Fruit fly (Drosophila melanogaster): ENCODE measurements around the gene Ppn.
A peak's percentile ranks its signal among the peaks of the same experiment; 100 is the strongest.

Gene Ppn

DNA sequence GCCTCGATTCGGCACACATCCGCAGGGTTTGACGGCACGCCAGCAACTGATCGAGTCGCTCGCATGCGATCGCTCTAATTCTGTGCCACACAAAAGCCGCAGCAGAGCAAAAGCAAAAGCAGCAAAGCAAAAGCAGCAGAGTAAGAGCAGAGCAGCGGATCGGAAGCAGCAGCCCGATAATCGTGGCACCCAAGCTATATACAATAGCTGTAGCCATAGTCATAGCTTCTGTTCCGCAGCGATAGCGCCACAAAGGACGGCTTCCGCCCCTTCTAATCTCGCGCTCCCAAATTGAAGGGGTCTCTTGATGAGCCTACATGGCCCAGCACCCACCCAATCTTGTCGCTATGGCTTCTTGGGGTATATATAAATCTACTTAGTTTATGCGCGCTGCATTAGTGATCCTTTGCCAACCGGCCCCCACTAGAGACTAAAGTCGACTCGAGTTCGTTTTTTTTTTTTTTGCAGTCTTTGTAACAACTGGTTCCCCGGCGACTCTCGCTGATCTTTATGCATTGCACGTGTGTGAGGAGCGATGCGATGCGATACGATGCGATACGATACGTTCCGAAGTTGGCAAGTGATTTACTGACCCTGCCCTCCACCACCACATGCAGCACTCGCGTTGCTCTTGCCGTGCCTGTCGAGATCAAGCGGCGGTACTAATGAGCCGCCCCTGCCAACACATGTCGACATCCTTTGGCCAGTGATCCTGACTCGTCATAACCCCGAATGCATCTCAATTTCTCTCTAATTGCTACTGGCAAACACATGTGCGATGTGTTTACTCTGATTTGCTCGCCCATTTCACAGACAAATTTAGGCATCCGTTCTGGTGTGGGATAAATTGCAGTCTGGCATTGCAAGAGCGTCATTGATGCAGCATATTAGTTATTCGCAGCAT is at the start of gene Ppn:
TSS of gene Ppn (minus strand) at position 51 of the 904 bp plus-strand sequence.
- TF ChIP-seq dsx (GFP tag; optimal IDR thresholded peaks at IDR 0.05; ENCODE audit: poor library complexity, severe bottlenecking) (peak; percentile 52), CG1621 (tag; optimal IDR thresholded peaks at IDR 0.05) (peak; percentile 5), Smox (GFP tag; optimal IDR thresholded peaks at IDR 0.05) (no peak), ss (GFP tag; optimal IDR thresholded peaks at IDR 0.05) (peak; percentile 31 to 38), eg (GFP tag; IDR thresholded peaks at IDR 0.05) (0 out of 3 replicates have a peak, but pooled peaks have one; percentile 5), CG9139 (GFP tag; optimal IDR thresholded peaks at IDR 0.05) (peak; percentile 12), Lpt (GFP tag; optimal IDR thresholded peaks at IDR 0.05) (no peak), CG6808 (GFP tag; optimal IDR thresholded peaks at IDR 0.05) (peak; percentile 22), Sox102F (GFP tag; optimal IDR thresholded peaks at IDR 0.05) (no peak), CG6163 (GFP tag; IDR thresholded peaks at IDR 0.05) (peak; percentile 35; the same call in 1 of the 3 replicates), svp (GFP tag) (peak; percentile 62), Blimp-1 (GFP tag; optimal IDR thresholded peaks at IDR 0.05) (no peak), Eip78C (GFP tag) (peak; percentile 65)

DNA sequence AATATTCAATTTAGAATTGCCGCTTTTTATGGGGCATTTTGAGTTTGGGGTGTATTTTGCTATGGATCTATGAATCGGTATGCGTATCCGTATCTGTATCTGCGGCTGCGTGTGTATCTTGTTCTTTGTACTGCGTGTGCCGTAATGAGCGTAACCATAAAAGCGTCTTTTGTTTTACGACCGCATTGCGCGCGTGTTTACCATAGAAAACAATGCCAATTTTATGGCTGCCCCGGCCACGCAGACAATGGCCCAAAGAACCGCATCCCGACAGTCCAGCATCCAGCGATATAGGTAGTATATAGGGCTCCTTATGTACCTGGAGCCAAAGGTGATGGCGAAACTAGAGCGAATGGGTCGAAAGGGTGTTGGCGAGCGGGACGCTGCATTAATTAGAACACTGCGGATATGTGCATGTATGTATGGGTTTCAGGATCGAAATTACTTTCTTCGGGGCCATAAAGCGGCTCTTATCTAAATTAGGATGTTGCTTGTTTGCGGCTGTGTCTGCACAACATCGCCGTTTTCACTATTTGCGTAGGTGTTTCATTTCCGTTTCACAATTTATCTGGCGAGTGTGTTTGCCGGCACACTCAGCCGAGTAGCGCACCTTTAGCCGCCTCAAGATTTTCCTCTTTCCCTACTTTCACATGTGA is 48.4 kb upstream of the Ppn start:
- TF ChIP-seq fkh (GFP tag; optimal IDR thresholded peaks at IDR 0.05) (peak; percentile 81), CG6792 (GFP tag; optimal IDR thresholded peaks at IDR 0.05) (no peak), Eip78C (GFP tag) (peak; percentile 4), Sox14 (GFP tag; optimal IDR thresholded peaks at IDR 0.05) (no peak)

dm6 chr3R:28586943-28587342 is 46.8 kb upstream of the Ppn start:
- TF ChIP-seq fkh (GFP tag; optimal IDR thresholded peaks at IDR 0.05) (peak; percentile 100), Eip78C (GFP tag) (peak; percentile 44), svp (GFP tag) (no peak), achi (GFP tag; optimal IDR thresholded peaks at IDR 0.05) (no peak), eg (GFP tag; IDR thresholded peaks at IDR 0.05) (no peak), vri (GFP tag; optimal IDR thresholded peaks at IDR 0.05) (peak; percentile 33), ss (GFP tag; optimal IDR thresholded peaks at IDR 0.05) (no peak), Lpt (GFP tag; optimal IDR thresholded peaks at IDR 0.05) (no peak), CG8319 (GFP tag; optimal IDR thresholded peaks at IDR 0.05) (no peak), Sox15 (GFP tag; optimal IDR thresholded peaks at IDR 0.05) (no peak), CG11902 (GFP tag; optimal IDR thresholded peaks at IDR 0.05) (no peak)

- TF ChIP-seq CG11902 (GFP tag; optimal IDR thresholded peaks at IDR 0.05) (no peak), Lpt (GFP tag; optimal IDR thresholded peaks at IDR 0.05) (no peak), CG6854 (GFP tag; optimal IDR thresholded peaks at IDR 0.05) (no peak), Smox (GFP tag; optimal IDR thresholded peaks at IDR 0.05) (no peak), CG10669 (GFP tag; optimal IDR thresholded peaks at IDR 0.05) (no peak), CG6808 (GFP tag; optimal IDR thresholded peaks at IDR 0.05) (no peak), CG3919 (GFP tag; optimal IDR thresholded peaks at IDR 0.05) (no peak)
Measured at dm6 chr3R:28586224-28586623, 46.1 kb upstream of the Ppn start.

DNA sequence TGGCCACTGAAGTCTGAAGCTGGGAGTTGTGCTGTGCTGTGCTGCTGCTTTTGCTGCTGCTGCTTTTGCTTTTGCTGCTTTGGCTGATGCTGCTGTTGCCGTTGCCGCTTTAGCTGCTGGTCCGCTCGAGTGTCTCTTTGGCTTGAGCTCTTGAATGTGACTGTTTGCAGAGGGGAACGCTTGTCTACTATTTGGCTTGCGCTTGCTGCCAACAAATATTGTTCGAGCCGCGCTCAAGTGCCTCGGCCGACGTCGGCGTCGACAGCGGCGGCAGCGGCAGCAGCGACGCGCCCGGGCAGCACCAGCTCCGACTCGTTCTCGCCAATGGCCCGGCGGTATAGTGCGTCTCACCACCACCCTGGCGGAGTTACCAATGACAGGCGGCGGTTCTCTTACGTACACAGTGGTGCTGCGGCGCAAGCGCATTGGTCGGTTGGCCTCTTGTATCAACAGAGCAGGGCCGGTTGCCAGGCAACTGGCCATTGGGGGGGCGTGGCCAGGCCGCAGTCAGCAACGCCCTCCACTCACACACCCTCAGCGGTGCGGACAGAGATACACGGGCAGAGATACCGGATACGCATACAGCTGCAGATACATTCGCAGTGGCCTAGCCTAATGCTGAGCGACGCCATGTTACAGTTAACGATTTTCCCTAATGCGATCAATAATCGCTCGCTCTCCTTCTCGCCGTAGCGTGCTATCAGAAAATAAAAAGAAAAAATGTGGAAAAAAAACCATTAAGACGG is 45.1 kb upstream of the Ppn start, which contains the start of gene fkh:
TSS of gene fkh (minus strand) at position 189 of the 746 bp plus-strand sequence.
- TF ChIP-seq CG31627 (GFP tag; optimal IDR thresholded peaks at IDR 0.05) (peak; percentile 18), CG15336 (GFP tag; IDR thresholded peaks at IDR 0.05) (no peak), CG8319 (GFP tag; optimal IDR thresholded peaks at IDR 0.05) (peak; percentile 48), CG10669 (GFP tag; optimal IDR thresholded peaks at IDR 0.05) (peak; percentile 56), Sox15 (GFP tag; optimal IDR thresholded peaks at IDR 0.05) (no peak), CG4318 (GFP tag; optimal IDR thresholded peaks at IDR 0.05) (no peak), Eip78C (GFP tag) (peak; percentile 87), ss (GFP tag; optimal IDR thresholded peaks at IDR 0.05) (peak; percentile 71 to 84), CG11762 (GFP tag; optimal IDR thresholded peaks at IDR 0.05; ENCODE audit: insufficient read depth) (no peak), Gug (GFP tag; IDR thresholded peaks at IDR 0.05) (no peak), eg (GFP tag; IDR thresholded peaks at IDR 0.05) (peak; percentile 72; the same call in 2 of the 3 replicates), CG7368 (GFP tag; optimal IDR thresholded peaks at IDR 0.05) (peak; percentile 83), CG9139 (GFP tag; optimal IDR thresholded peaks at IDR 0.05) (peak; percentile 85), Blimp-1 (GFP tag; optimal IDR thresholded peaks at IDR 0.05) (peak; percentile 70), CG6163 (GFP tag; IDR thresholded peaks at IDR 0.05) (peak; percentile 84), CG34406 (GFP tag; optimal IDR thresholded peaks at IDR 0.05) (peak; percentile 72), fd59A (GFP tag; optimal IDR thresholded peaks at IDR 0.05) (peak; percentile 48), Hr38 (GFP tag; optimal IDR thresholded peaks at IDR 0.05) (no peak), Ets21C (GFP tag; optimal IDR thresholded peaks at IDR 0.05) (no peak), CG6276 (GFP tag; optimal IDR thresholded peaks at IDR 0.05) (peak; percentile 12), CG6808 (GFP tag; optimal IDR thresholded peaks at IDR 0.05) (peak; percentile 73), esn (GFP tag; optimal IDR thresholded peaks at IDR 0.05) (peak; percentile 79)

Measured in whole organism, prepupa.